In the genomic region with DNA sequence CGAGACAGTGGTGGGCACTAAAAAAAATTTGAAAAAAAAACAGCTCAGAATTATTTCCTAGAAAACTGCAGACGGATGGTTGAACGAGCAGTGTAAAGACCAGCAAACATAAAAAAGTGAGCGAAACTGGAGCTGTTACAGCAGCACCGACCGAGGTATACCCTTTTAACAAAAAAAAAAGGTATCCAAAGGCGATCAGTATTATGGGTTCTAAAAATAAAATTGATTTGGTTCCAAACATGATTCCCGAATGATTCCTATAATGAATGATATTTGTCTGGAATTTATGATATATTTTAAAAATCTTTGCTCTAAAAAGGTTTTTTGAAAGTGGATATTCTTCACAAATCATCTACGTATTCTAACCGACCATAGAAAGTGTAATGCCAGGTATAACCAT, we compare ENCODE assay signal across 1 fruit fly cellular context.
A peak's percentile ranks its signal among the peaks of the same experiment; 100 is the strongest.
TF ChIP-seq lines count a peak whose summit lies in the region.

No protein-coding gene starts in this region.

TF ChIP-seq in whole organism, prepupa, 60 proteins besides CTCF, POLR2A, EP300 and RAD21 (continued from another document):
- TF ChIP-seq dac (GFP tag; optimal IDR thresholded peaks at IDR 0.05; lab: Kevin White, UChicago): no peak
- TF ChIP-seq cyc (GFP tag; optimal IDR thresholded peaks at IDR 0.05; lab: Kevin White, UChicago): no peak
- TF ChIP-seq dsx (GFP tag; optimal IDR thresholded peaks at IDR 0.05; lab: Kevin White, UChicago; ENCODE audit: poor library complexity, severe bottlenecking): no peak
- TF ChIP-seq Blimp-1 (GFP tag; optimal IDR thresholded peaks at IDR 0.05; lab: Kevin White, UChicago): no peak
- TF ChIP-seq Eip75B (GFP tag; optimal IDR thresholded peaks at IDR 0.05; lab: Kevin White, UChicago): peak; percentile 53
- peak; percentile 58 for TF ChIP-seq Sox14 (GFP tag; optimal IDR thresholded peaks at IDR 0.05; lab: Kevin White, UChicago)
- no peak for TF ChIP-seq CG6276 (GFP tag; optimal IDR thresholded peaks at IDR 0.05; lab: Kevin White, UChicago)
- TF ChIP-seq net (GFP tag; optimal IDR thresholded peaks at IDR 0.05; lab: Kevin White, UChicago): peak; percentile 11
- no peak for TF ChIP-seq lz (GFP tag; optimal IDR thresholded peaks at IDR 0.05; lab: Kevin White, UChicago)
- TF ChIP-seq CG34406 (GFP tag; optimal IDR thresholded peaks at IDR 0.05; lab: Kevin White, UChicago): no peak
- no peak for TF ChIP-seq Met (GFP tag; optimal IDR thresholded peaks at IDR 0.05; lab: Kevin White, UChicago)
- TF ChIP-seq CG11902 (GFP tag; optimal IDR thresholded peaks at IDR 0.05; lab: Kevin White, UChicago): no peak
- TF ChIP-seq vri (GFP tag; optimal IDR thresholded peaks at IDR 0.05; lab: Kevin White, UChicago): no peak
- peak; percentile 70 for TF ChIP-seq fd59A (GFP tag; optimal IDR thresholded peaks at IDR 0.05; lab: Kevin White, UChicago)
- TF ChIP-seq CG1621 (tag; optimal IDR thresholded peaks at IDR 0.05; lab: Kevin White, UChicago): peak; percentile 20
- peak; percentile 37 for TF ChIP-seq pdm3 (GFP tag; optimal IDR thresholded peaks at IDR 0.05; lab: Kevin White, UChicago)
- TF ChIP-seq svp (GFP tag; lab: Kevin White, UChicago): peak; percentile 62
- TF ChIP-seq Hr4 (GFP tag; optimal IDR thresholded peaks at IDR 0.05; lab: Kevin White, UChicago): no peak
- no peak for TF ChIP-seq CG11294 (GFP tag; IDR thresholded peaks at IDR 0.05; lab: Robert Waterston, UW)
- peak; percentile 67 for TF ChIP-seq CG10631 (GFP tag; optimal IDR thresholded peaks at IDR 0.05; lab: Kevin White, UChicago)
- TF ChIP-seq Hr39 (GFP tag; optimal IDR thresholded peaks at IDR 0.05; lab: Kevin White, UChicago): no peak
TF ChIP-seq in whole organism, prepupa: peak in this region for 26.
